Worm (Caenorhabditis elegans): ENCODE measurements around the gene srt-5.
A peak's percentile ranks its signal among the peaks of the same experiment; 100 is the strongest.

srt-5 gene

ce11 chrV:3122403-3122802, 41.7 kb upstream of the srt-5 start (continued):
- no peak for TF ChIP-seq fkh-3 (tag; optimal IDR thresholded peaks at IDR 0.05)
- TF ChIP-seq chd-7 (tag; optimal IDR thresholded peaks at IDR 0.05): no peak
- no peak for TF ChIP-seq D2030.7 (GFP tag; IDR thresholded peaks at IDR 0.05)
- TF ChIP-seq ztf-3 (GFP tag; optimal IDR thresholded peaks at IDR 0.05): no peak

DNA sequence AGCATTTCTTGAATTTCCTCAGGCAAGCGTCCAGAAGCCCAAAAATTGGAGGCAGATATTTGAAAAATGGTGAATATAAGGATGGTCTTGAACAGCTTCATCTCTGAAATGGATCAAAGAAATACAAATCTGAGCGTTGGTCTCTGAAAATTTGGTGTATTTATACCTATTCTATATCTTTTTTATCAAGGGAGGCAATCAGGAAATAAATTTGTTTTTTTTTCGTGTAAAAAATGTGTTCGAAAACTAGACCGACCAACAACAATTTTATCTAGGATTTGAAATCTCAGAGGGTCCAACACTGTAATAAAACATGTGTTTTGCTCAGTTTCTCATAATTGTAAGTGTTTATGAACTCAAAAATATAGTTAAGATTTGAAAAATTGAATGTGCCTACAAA, 41.1 kb upstream of the srt-5 start, which contains the start of gene srt-56:
TSS of gene srt-56 (minus strand) at position 101 of the 400 bp plus-strand sequence.
- TF ChIP-seq C17E4.6 (GFP tag; IDR thresholded peaks at IDR 0.05) (no peak), hsf-1 (GFP tag; IDR thresholded peaks at IDR 0.05) (no peak), ceh-58 (GFP tag; IDR thresholded peaks at IDR 0.05) (no peak), aptf-3 (GFP tag; IDR thresholded peaks at IDR 0.05) (no peak), F37B4.10 (GFP tag; IDR thresholded peaks at IDR 0.05) (no peak), ztf-3 (GFP tag; optimal IDR thresholded peaks at IDR 0.05) (no peak), dox-1 (GFP tag; IDR thresholded peaks at IDR 0.05) (no peak), lin-40 (tag; optimal IDR thresholded peaks at IDR 0.05) (no peak), nhr-80 (tag; optimal IDR thresholded peaks at IDR 0.05) (no peak), ccch-3 (GFP tag; optimal IDR thresholded peaks at IDR 0.05) (no peak), ztf-26 (tag; optimal IDR thresholded peaks at IDR 0.05) (no peak), F55B11.4 (tag; optimal IDR thresholded peaks at IDR 0.05; ENCODE audit: borderline replicate concordance, insufficient read depth) (no peak), bed-2 (GFP tag; IDR thresholded peaks at IDR 0.05) (no peak), efl-1 (GFP tag; optimal IDR thresholded peaks at IDR 0.05) (no peak), nhr-179 (tag; optimal IDR thresholded peaks at IDR 0.05) (no peak), Y79H2A.3 (GFP tag; conservative IDR thresholded peaks at IDR 0.05) (no peak), snpc-1.3 (tag; optimal IDR thresholded peaks at IDR 0.05; ENCODE audit: insufficient read depth) (no peak)

ce11 chrV:3119185-3119584, 38.5 kb upstream of the srt-5 start:
- no peak for TF ChIP-seq K11D2.4 (GFP tag; IDR thresholded peaks at IDR 0.05)
- no peak for TF ChIP-seq Y53G8AR.9 (GFP tag; conservative IDR thresholded peaks at IDR 0.05)
- TF ChIP-seq fkh-3 (tag; optimal IDR thresholded peaks at IDR 0.05): no peak
- TF ChIP-seq dox-1 (GFP tag; IDR thresholded peaks at IDR 0.05): 0 out of 2 replicates have a peak, but pooled peaks have one; percentile 34
- TF ChIP-seq lsy-27 (tag; optimal IDR thresholded peaks at IDR 0.05; ENCODE audit: borderline replicate concordance, insufficient read depth): no peak
- TF ChIP-seq ceh-58 (GFP tag; IDR thresholded peaks at IDR 0.05): no peak
- TF ChIP-seq Y56A3A.18 (GFP tag; IDR thresholded peaks at IDR 0.05): no peak
- TF ChIP-seq nhr-80 (tag; optimal IDR thresholded peaks at IDR 0.05): peak; percentile 50

DNA sequence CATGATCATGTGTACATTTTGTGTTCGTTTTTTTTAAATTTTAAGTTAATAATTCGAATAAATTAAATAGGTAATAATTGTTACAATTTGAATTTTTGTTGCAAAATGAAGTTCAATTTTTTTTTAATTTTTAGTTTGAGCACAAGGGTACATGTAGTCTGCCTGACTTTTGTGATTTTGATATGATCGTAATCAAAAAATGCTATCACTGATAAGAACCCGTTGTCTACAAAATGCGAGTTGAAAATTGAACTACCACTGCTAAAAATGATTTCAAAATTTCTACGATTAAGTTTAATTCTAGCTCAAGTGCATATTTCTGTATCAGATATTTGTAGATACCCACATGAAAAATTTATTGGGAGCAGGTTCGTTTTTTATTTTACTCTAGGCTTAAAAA, 37.5 kb upstream of the srt-5 start, which contains the start of gene clec-210:
TSS of gene clec-210 (plus strand) at position 211 of the 400 bp plus-strand sequence.
- TF ChIP-seq nhr-80 (tag; optimal IDR thresholded peaks at IDR 0.05) (peak; percentile 33), F52B5.7 (tag; optimal IDR thresholded peaks at IDR 0.05) (no peak)

- TF ChIP-seq T26A5.8 (tag; optimal IDR thresholded peaks at IDR 0.05) (no peak), ztf-22 (GFP tag; optimal IDR thresholded peaks at IDR 0.05) (no peak), chd-7 (tag; optimal IDR thresholded peaks at IDR 0.05) (no peak), lsl-1 (GFP tag; optimal IDR thresholded peaks at IDR 0.05) (no peak), F22D6.2 (tag; optimal IDR thresholded peaks at IDR 0.05) (no peak), Y53G8AR.9 (GFP tag; conservative IDR thresholded peaks at IDR 0.05) (no peak), F23B12.7 (tag; optimal IDR thresholded peaks at IDR 0.05; ENCODE audit: insufficient read depth) (no peak), hlh-26 (GFP tag; conservative IDR thresholded peaks at IDR 0.05) (no peak), F57A8.1 (GFP tag; optimal IDR thresholded peaks at IDR 0.05) (no peak), efl-1 (GFP tag; optimal IDR thresholded peaks at IDR 0.05) (no peak)
Observed at ce11 chrV:3114973-3115372, 34.3 kb upstream of the srt-5 start, which contains the start of gene Y73C8C.3. Y73C8C.3 (plus strand) TSS chrV:3115273.
